Worm (Caenorhabditis elegans) whole organism, young adult: ENCODE data around the gene pqbp-1.1.
A peak's percentile ranks its signal among the peaks of the same experiment; 100 is the strongest.

ENCODE experiments used
- B0261.1 ChIP-seq: sonication (generic microtip); optimal IDR thresholded peaks from 2 replicates; lab custom pipeline; 2016; ENCODE audit warnings: mild to moderate bottlenecking, missing genetic modification characterization, moderate library complexity, missing compliant biosample characterization
- C06A6.2 ChIP-seq: fragments of 200-800 bp; sonication (Bioruptor generic); conservative IDR thresholded peaks from 2 replicates; pipeline ENCODE4 v1.3.6; 2022; ENCODE audit warnings: missing genetic modification characterization, missing compliant biosample characterization
- F55B11.4 ChIP-seq: sonication (generic microtip); optimal IDR thresholded peaks from 2 replicates; lab custom pipeline; 2016; ENCODE audit warnings: missing compliant biosample characterization, missing genetic modification characterization, borderline replicate concordance; ENCODE audit not compliant: insufficient read depth
- K12H6.12 ChIP-seq: fragments of 200-800 bp; sonication (Bioruptor generic); optimal IDR thresholded peaks from 2 replicates; lab custom pipeline; 2018; ENCODE audit warnings: mild to moderate bottlenecking, missing genetic modification characterization, missing compliant biosample characterization
- Y53F4B.3 ChIP-seq: fragments of 200-800 bp; sonication (Bioruptor generic); IDR thresholded peaks from 2 replicates; pipeline ENCODE4 v1.3.6; 2022; ENCODE audit warnings: missing genetic modification reagents, missing genetic modification characterization, missing compliant biosample characterization
- ama-1 ChIP-seq, 3 experiments: fragments of 150-350 bp in 1 of 3; sonication (generic microtip) in 2 of 3; optimal IDR thresholded peaks; 2 replicates each; lab custom pipeline; 2014 to 2018; ENCODE audit warnings: missing biosample characterization in 2 of 3, missing genetic modification characterization in 2 of 3, missing genetic modification reagents in 2 of 3
- atf-7 ChIP-seq: sonication (generic microtip); optimal IDR thresholded peaks from 2 replicates; lab custom pipeline; 2017; ENCODE audit warnings: mild to moderate bottlenecking, missing genetic modification characterization, missing compliant biosample characterization
- attf-3 ChIP-seq: fragments of 200-800 bp; sonication (Bioruptor generic); conservative IDR thresholded peaks from 2 replicates; pipeline ENCODE4 v1.3.6; 2022; ENCODE audit warnings: missing genetic modification reagents, missing genetic modification characterization, missing compliant biosample characterization
- attf-5 ChIP-seq: fragments of 200-800 bp; sonication (Bioruptor generic); optimal IDR thresholded peaks from 2 replicates; lab custom pipeline; 2018; ENCODE audit warnings: mild to moderate bottlenecking, missing genetic modification characterization, missing compliant biosample characterization
- cebp-2 ChIP-seq: fragments of 200-800 bp; sonication (Bioruptor generic); IDR thresholded peaks from 2 replicates; pipeline ENCODE4 v1.3.6; 2022; ENCODE audit warnings: missing genetic modification characterization, missing compliant biosample characterization
- ceh-100 ChIP-seq: fragments of 200-800 bp; sonication (Bioruptor generic); IDR thresholded peaks from 2 replicates; pipeline ENCODE4 v1.3.6; 2022; ENCODE audit warnings: missing genetic modification reagents, missing genetic modification characterization, missing compliant biosample characterization
- efl-1 ChIP-seq: fragments of 150-350 bp; optimal IDR thresholded peaks from 2 replicates; lab custom pipeline; 2014; ENCODE audit warnings: missing biosample characterization, missing genetic modification reagents, missing genetic modification characterization
- him-1 ChIP-seq: sonication (generic microtip); optimal IDR thresholded peaks from 2 replicates; lab custom pipeline; 2016; ENCODE audit warnings: missing genotype, missing genetic modification reagents, missing genetic modification characterization, missing compliant biosample characterization
- hlh-26 ChIP-seq: fragments of 200-800 bp; sonication (Bioruptor generic); conservative IDR thresholded peaks from 2 replicates; pipeline ENCODE4 v1.3.6; 2022; ENCODE audit warnings: missing genetic modification reagents, missing genetic modification characterization, missing compliant biosample characterization
- hsf-1 ChIP-seq: fragments of 200-800 bp; sonication (Bioruptor generic); IDR thresholded peaks from 2 replicates; pipeline ENCODE4 v1.3.6; 2022; ENCODE audit warnings: missing genetic modification reagents, missing genetic modification characterization, missing compliant biosample characterization
- let-526 ChIP-seq: fragments of 200-800 bp; sonication (Bioruptor generic); IDR thresholded peaks from 2 replicates; pipeline ENCODE4 v1.3.6; 2022; ENCODE audit warnings: missing genetic modification reagents, missing genetic modification characterization, missing compliant biosample characterization
- lin-35 ChIP-seq, 3 experiments: fragments of 150-350 bp in 2 of 3; sonication (generic microtip) in 1 of 3; optimal IDR thresholded peaks; 2 replicates each; lab custom pipeline; 2014 to 2018; ENCODE audit warnings: missing biosample characterization in 3 of 3, missing genetic modification characterization in 3 of 3, missing genetic modification reagents in 3 of 3
- lin-40 ChIP-seq: sonication (generic microtip); optimal IDR thresholded peaks from 2 replicates; lab custom pipeline; 2016; ENCODE audit warnings: missing genetic modification characterization, mild to moderate bottlenecking, missing compliant biosample characterization, missing genotype, missing genetic modification reagents
- lin-54 ChIP-seq: fragments of 200-800 bp; sonication (Bioruptor generic); optimal IDR thresholded peaks from 2 replicates; lab custom pipeline; 2018; ENCODE audit warnings: mild to moderate bottlenecking, missing genetic modification characterization, missing compliant biosample characterization
- lir-1 ChIP-seq: fragments of 200-800 bp; sonication (Bioruptor generic); conservative IDR thresholded peaks from 2 replicates; pipeline ENCODE4 v1.3.6; 2022; ENCODE audit warnings: missing genetic modification reagents, missing genetic modification characterization, missing compliant biosample characterization
- madf-10 ChIP-seq: sonication (generic microtip); optimal IDR thresholded peaks from 2 replicates; lab custom pipeline; 2016; ENCODE audit warnings: mild to moderate bottlenecking, missing genetic modification characterization, missing compliant biosample characterization
- madf-8 ChIP-seq: fragments of 200-800 bp; sonication (Bioruptor generic); conservative IDR thresholded peaks from 2 replicates; pipeline ENCODE4 v1.3.6; 2022; ENCODE audit warnings: missing genetic modification reagents, missing genetic modification characterization, missing compliant biosample characterization
- mcd-1 ChIP-seq: fragments of 200-800 bp; sonication (Bioruptor generic); IDR thresholded peaks from 2 replicates; pipeline ENCODE4 v1.3.6; 2022; ENCODE audit warnings: missing genetic modification reagents, missing genetic modification characterization, missing compliant biosample characterization
- mes-4 ChIP-seq: sonication (generic microtip); optimal IDR thresholded peaks from 2 replicates; lab custom pipeline; 2016; ENCODE audit warnings: missing genotype, missing genetic modification characterization, missing compliant biosample characterization
- nfya-1 ChIP-seq: sonication (generic microtip); optimal IDR thresholded peaks from 2 replicates; lab custom pipeline; 2017; ENCODE audit warnings: antibody characterized with exemption, missing compliant biosample characterization, missing genetic modification characterization, borderline replicate concordance; ENCODE audit not compliant: insufficient read depth
- nfya-2 ChIP-seq: fragments of 200-800 bp; sonication (Bioruptor generic); IDR thresholded peaks from 2 replicates; pipeline ENCODE4 v1.3.6; 2022; ENCODE audit warnings: missing genetic modification reagents, missing genetic modification characterization, missing compliant biosample characterization
- nfyb-1 ChIP-seq: fragments of 200-800 bp; sonication (Bioruptor generic); IDR thresholded peaks from 2 replicates; pipeline ENCODE4 v1.3.6; 2022; ENCODE audit warnings: missing genetic modification reagents, missing genetic modification characterization, missing compliant biosample characterization
- nhr-120 ChIP-seq: fragments of 200-800 bp; sonication (Bioruptor generic); IDR thresholded peaks from 2 replicates; pipeline ENCODE4 v1.3.6; 2022; ENCODE audit warnings: missing genetic modification characterization, missing compliant biosample characterization
- rec-8 ChIP-seq, 2 experiments: sonication (generic microtip); optimal IDR thresholded peaks; 2 replicates each; lab custom pipeline; 2016; ENCODE audit warnings: mild to moderate bottlenecking in 2 of 2, missing genetic modification characterization in 2 of 2, missing genetic modification reagents in 2 of 2, missing genotype in 2 of 2, missing biosample characterization in 1 of 2, missing compliant biosample characterization in 1 of 2, moderate library complexity in 1 of 2
- repo-1 ChIP-seq: sonication (generic microtip); optimal IDR thresholded peaks from 2 replicates; lab custom pipeline; 2017; ENCODE audit warnings: mild to moderate bottlenecking, missing genetic modification characterization, missing compliant biosample characterization
- sea-2 ChIP-seq: fragments of 200-800 bp; sonication (Bioruptor generic); IDR thresholded peaks from 2 replicates; pipeline ENCODE4 v1.3.6; 2022; ENCODE audit warnings: missing genetic modification characterization, missing compliant biosample characterization
- snpc-1.3 ChIP-seq: sonication (generic microtip); optimal IDR thresholded peaks from 2 replicates; lab custom pipeline; 2017; ENCODE audit warnings: missing genetic modification characterization, mild to moderate bottlenecking, missing compliant biosample characterization, antibody characterized with exemption, moderate library complexity, missing genotype, missing genetic modification reagents; ENCODE audit not compliant: insufficient read depth
- snpc-3.4 ChIP-seq: sonication (generic microtip); optimal IDR thresholded peaks from 2 replicates; lab custom pipeline; 2017; ENCODE audit warnings: missing genetic modification characterization, mild to moderate bottlenecking, missing compliant biosample characterization, antibody characterized with exemption, moderate library complexity, missing genotype, missing genetic modification reagents
- somi-1 ChIP-seq: fragments of 200-800 bp; sonication (Bioruptor generic); optimal IDR thresholded peaks from 2 replicates; lab custom pipeline; 2018; ENCODE audit warnings: mild to moderate bottlenecking, missing genetic modification characterization, missing compliant biosample characterization
- tlf-1 ChIP-seq: fragments of 200-800 bp; sonication (Bioruptor generic); optimal IDR thresholded peaks from 2 replicates; lab custom pipeline; 2018; ENCODE audit warnings: mild to moderate bottlenecking, missing genetic modification characterization, missing compliant biosample characterization
- zfh-2 ChIP-seq: fragments of 200-800 bp; sonication (Bioruptor generic); conservative IDR thresholded peaks from 2 replicates; pipeline ENCODE4 v1.3.6; 2022; ENCODE audit warnings: missing genetic modification reagents, missing genetic modification characterization, missing compliant biosample characterization
- zim-3 ChIP-seq: sonication (generic microtip); optimal IDR thresholded peaks from 2 replicates; lab custom pipeline; 2017; ENCODE audit warnings: mild to moderate bottlenecking, missing genetic modification characterization, moderate library complexity, missing compliant biosample characterization
- ztf-22 ChIP-seq: fragments of 200-800 bp; sonication (Bioruptor generic); optimal IDR thresholded peaks from 2 replicates; lab custom pipeline; 2018; ENCODE audit warnings: mild to moderate bottlenecking, missing genetic modification characterization, moderate library complexity, missing compliant biosample characterization
- ztf-25 ChIP-seq: fragments of 200-800 bp; sonication (Bioruptor generic); IDR thresholded peaks from 2 replicates; pipeline ENCODE4 v1.3.6; 2022; ENCODE audit warnings: missing genetic modification reagents, missing genetic modification characterization, missing compliant biosample characterization
- ztf-26 ChIP-seq: sonication (generic microtip); optimal IDR thresholded peaks from 2 replicates; lab custom pipeline; 2017; ENCODE audit warnings: missing genetic modification characterization, missing compliant biosample characterization
- ztf-28 ChIP-seq: fragments of 200-800 bp; sonication (Bioruptor generic); IDR thresholded peaks from 2 replicates; pipeline ENCODE4 v1.3.6; 2022; ENCODE audit warnings: missing genetic modification reagents, missing genetic modification characterization, missing compliant biosample characterization
- ztf-6 ChIP-seq: fragments of 200-800 bp; sonication (Bioruptor generic); IDR thresholded peaks from 2 replicates; pipeline ENCODE4 v1.3.6; 2022; ENCODE audit warnings: missing genetic modification reagents, missing genetic modification characterization, missing compliant biosample characterization

The pqbp-1.1 gene

DNA sequence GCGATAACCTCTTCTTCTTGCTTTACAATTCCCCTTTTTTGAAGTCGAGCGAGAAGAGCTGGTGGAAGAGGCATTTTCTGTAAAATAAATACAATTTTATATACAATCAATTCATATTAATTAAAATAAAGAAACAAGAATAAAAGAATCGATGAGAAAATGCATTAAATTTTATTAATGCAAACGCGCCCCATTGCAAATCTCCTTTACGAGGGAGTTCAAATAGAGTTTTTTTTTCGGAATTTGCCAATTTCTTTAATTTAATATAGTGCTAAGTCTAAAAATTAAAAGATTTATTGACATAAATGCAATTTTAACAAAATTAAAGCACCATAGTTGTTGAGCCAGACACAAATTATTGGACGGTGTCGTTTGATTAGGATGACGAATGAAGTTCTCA lies at the start of gene pqbp-1.1:
TSS of gene pqbp-1.1 (minus strand) at position 77 of the 400 bp plus-strand sequence.
- TF ChIP-seq ztf-28 (GFP tag; lab: Robert Waterston, UW) (no peak), attf-5 (GFP tag; lab: Kevin White, UChicago) (no peak), ztf-6 (GFP tag; lab: Robert Waterston, UW) (no peak), zim-3 (no peak), ama-1 (optimal IDR thresholded peaks at IDR 0.05; lab: Kevin White, UChicago) (no peak), ama-1 (GFP tag; optimal IDR thresholded peaks at IDR 0.05; lab: Kevin White, UChicago) (peak in 1 of 2 experiments; percentile 19), mcd-1 (GFP tag; lab: Robert Waterston, UW) (peak; percentile 88), snpc-1.3 (no peak), efl-1 (GFP tag; lab: Kevin White, UChicago) (peak; percentile 55), lin-35 (GFP tag; optimal IDR thresholded peaks at IDR 0.05; lab: Kevin White, UChicago) (peak in 1 of 3 experiments; percentile 90), ztf-22 (no peak), rec-8 (tag; optimal IDR thresholded peaks at IDR 0.05; lab: Kevin White, UChicago) (no peak), cebp-2 (GFP tag; lab: Robert Waterston, UW) (no peak), lin-54 (GFP tag; lab: Kevin White, UChicago) (peak; percentile 79), mes-4 (tag; lab: Kevin White, UChicago) (no peak), him-1 (tag; lab: Kevin White, UChicago) (no peak), lin-40 (tag; lab: Kevin White, UChicago) (peak; percentile 32), attf-3 (GFP tag; lab: Robert Waterston, UW) (no peak), zfh-2 (GFP tag; lab: Robert Waterston, UW) (no peak), hsf-1 (GFP tag; lab: Robert Waterston, UW) (no peak)

DNA sequence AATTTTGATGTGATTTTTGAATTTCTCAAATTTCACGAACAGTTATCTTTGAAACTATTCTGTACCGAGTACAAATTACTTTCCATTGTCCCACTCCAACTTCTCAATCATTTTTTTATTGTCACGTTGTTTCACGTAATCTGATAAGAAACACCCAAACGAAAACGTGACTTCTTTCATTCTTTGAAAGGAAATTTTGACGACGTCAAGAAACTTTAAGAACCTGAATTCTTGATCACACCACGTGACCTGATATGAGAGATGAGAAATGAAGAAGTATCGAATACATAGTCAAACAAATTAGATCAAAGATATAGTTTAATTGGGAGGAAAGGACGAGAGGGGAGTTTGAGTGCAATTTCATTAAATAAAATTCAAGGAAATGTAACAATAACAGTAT lies 48.0 kb upstream of the pqbp-1.1 start:
- TF ChIP-seq nfyb-1 (GFP tag; lab: Robert Waterston, UW) = 0 out of 2 replicates have a peak, but pooled peaks have one; percentile 29
- TF ChIP-seq repo-1 (tag; lab: Kevin White, UChicago) = no peak
- TF ChIP-seq C06A6.2 (GFP tag; lab: Robert Waterston, UW) = 0 out of 2 replicates have a peak, but pooled peaks have one; percentile 18
- TF ChIP-seq somi-1 (GFP tag; lab: Kevin White, UChicago) = peak; percentile 60
- TF ChIP-seq lin-40 (tag; lab: Kevin White, UChicago) = peak; percentile 32
- TF ChIP-seq ztf-26 (tag; lab: Kevin White, UChicago) = peak; percentile 63
- TF ChIP-seq ztf-6 (GFP tag; lab: Robert Waterston, UW) = no peak

DNA sequence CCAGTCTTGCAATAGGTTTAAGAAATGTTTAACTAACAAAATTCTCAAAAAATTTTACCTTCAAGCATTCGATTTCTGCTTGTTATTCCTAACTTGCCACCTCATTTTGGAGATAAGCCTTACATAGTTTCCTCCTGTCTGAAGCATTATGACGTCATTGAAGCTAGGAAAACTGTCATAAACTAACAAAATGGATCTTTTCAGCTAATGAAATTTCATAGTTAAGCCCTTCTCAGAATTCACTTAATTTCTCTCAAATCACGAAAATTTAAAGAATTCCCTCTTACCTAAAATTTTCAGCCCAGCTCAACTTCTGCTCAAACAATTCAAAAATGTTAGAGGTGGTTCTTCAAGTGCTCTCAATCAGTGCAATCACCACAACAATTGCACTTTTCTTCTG lies 45.7 kb upstream of the pqbp-1.1 start, which contains the start of gene swt-1:
TSS of gene swt-1 (plus strand) at position 301 of the 400 bp plus-strand sequence.
- TF ChIP-seq hlh-26 (GFP tag; lab: Robert Waterston, UW) = no peak
- no peak for TF ChIP-seq ztf-25 (GFP tag; lab: Robert Waterston, UW)
- no peak for TF ChIP-seq sea-2
- TF ChIP-seq nfya-1 (tag; lab: Kevin White, UChicago) = no peak
- TF ChIP-seq zim-3 = no peak
- TF ChIP-seq atf-7 = no peak
- TF ChIP-seq snpc-3.4 (tag; lab: Kevin White, UChicago) = no peak
- TF ChIP-seq madf-8 (GFP tag; lab: Robert Waterston, UW) = no peak
- TF ChIP-seq madf-10 (tag; lab: Kevin White, UChicago) = no peak
- TF ChIP-seq ztf-6 (GFP tag; lab: Robert Waterston, UW) = no peak
- TF ChIP-seq F55B11.4 (tag; lab: Kevin White, UChicago) = no peak
- TF ChIP-seq let-526 (GFP tag; lab: Robert Waterston, UW) = no peak
- no peak for TF ChIP-seq tlf-1 (GFP tag; lab: Kevin White, UChicago)
- no peak for TF ChIP-seq K12H6.12 (tag; lab: Kevin White, UChicago)
- TF ChIP-seq nfya-2 (GFP tag; lab: Robert Waterston, UW) = no peak
- TF ChIP-seq Y53F4B.3 (GFP tag; lab: Robert Waterston, UW) = no peak
- no peak for TF ChIP-seq ceh-100
- TF ChIP-seq nhr-120 (GFP tag; lab: Robert Waterston, UW) = no peak
- no peak for TF ChIP-seq B0261.1
- TF ChIP-seq lir-1 = no peak
